Worm (Caenorhabditis elegans): ENCODE data around the gene nstp-10.
A peak's percentile ranks its signal among the peaks of the same experiment; 100 is the strongest.

The nstp-10 gene

ce11 chrV:9516280-9516679, 33.4 kb downstream of the nstp-10 start (continued):
- no peak for TF ChIP-seq ceh-62 (tag; optimal IDR thresholded peaks at IDR 0.05)
- no peak for TF ChIP-seq pqm-1 (tag; optimal IDR thresholded peaks at IDR 0.05)
- TF ChIP-seq saeg-2 (GFP tag; IDR thresholded peaks at IDR 0.05) = no peak
- no peak for TF ChIP-seq cey-2 (tag; optimal IDR thresholded peaks at IDR 0.05; ENCODE audit: borderline replicate concordance, insufficient read depth)
- TF ChIP-seq mep-1 (tag; optimal IDR thresholded peaks at IDR 0.05) = peak; percentile 42
- TF ChIP-seq ceh-20 (GFP tag; IDR thresholded peaks at IDR 0.05) = peak; percentile 69; the same call in 1 of the 2 replicates
- TF ChIP-seq zag-1 (tag; optimal IDR thresholded peaks at IDR 0.05) = no peak
- TF ChIP-seq ceh-82 (tag; optimal IDR thresholded peaks at IDR 0.05) = no peak
- TF ChIP-seq Y75B8A.6 (GFP tag; IDR thresholded peaks at IDR 0.05) = no peak
- no peak for TF ChIP-seq snpc-4 (tag; optimal IDR thresholded peaks at IDR 0.05)
- TF ChIP-seq daf-19 (GFP tag; conservative IDR thresholded peaks at IDR 0.05) = no peak
- no peak for TF ChIP-seq D1046.2 (GFP tag; IDR thresholded peaks at IDR 0.05)
- TF ChIP-seq ceh-44 (GFP tag; IDR thresholded peaks at IDR 0.05) = no peak
- TF ChIP-seq dpl-1 (GFP tag; optimal IDR thresholded peaks at IDR 0.05) = no peak
- TF ChIP-seq Y105C5A.15 (GFP tag; IDR thresholded peaks at IDR 0.05) = no peak
- TF ChIP-seq nhr-77 (tag; optimal IDR thresholded peaks at IDR 0.05) = peak; percentile 34
- TF ChIP-seq nhr-41 (GFP tag; IDR thresholded peaks at IDR 0.05) = no peak
- TF ChIP-seq ceh-28 (tag; optimal IDR thresholded peaks at IDR 0.05) = no peak
- no peak for TF ChIP-seq dmd-8 (GFP tag; IDR thresholded peaks at IDR 0.05)
- no peak for TF ChIP-seq mes-2 (tag; optimal IDR thresholded peaks at IDR 0.05; ENCODE audit: poor library complexity, severe bottlenecking)
- TF ChIP-seq spr-1 (tag; optimal IDR thresholded peaks at IDR 0.05) = no peak
- peak in 1 of 2 experiments; percentile 99 for TF ChIP-seq unc-62 (GFP tag; optimal IDR thresholded peaks at IDR 0.05 in 1 of 2)
- TF ChIP-seq unc-62 (tag; optimal IDR thresholded peaks at IDR 0.05) = no peak
- no peak for TF ChIP-seq F10B5.3 (tag; optimal IDR thresholded peaks at IDR 0.05)
- TF ChIP-seq hif-1 (tag; optimal IDR thresholded peaks at IDR 0.05) = no peak
- TF ChIP-seq lin-39 (tag; optimal IDR thresholded peaks at IDR 0.05) = no peak
- TF ChIP-seq skn-1 (tag; optimal IDR thresholded peaks at IDR 0.05) = no peak

ce11 chrV:9513590-9513989, 36.0 kb downstream of the nstp-10 start, which contains the start of gene eif-2Bdelta:
TSS of gene eif-2Bdelta (plus strand) at chrV:9513824.
- no peak for TF ChIP-seq lir-3 (tag; optimal IDR thresholded peaks at IDR 0.05)
- TF ChIP-seq daf-8 (GFP tag; IDR thresholded peaks at IDR 0.05) = no peak
- TF ChIP-seq lin-1 (GFP tag; IDR thresholded peaks at IDR 0.05) = no peak
- no peak for TF ChIP-seq F49E8.2 (tag; optimal IDR thresholded peaks at IDR 0.05; ENCODE audit: borderline replicate concordance)
- no peak for TF ChIP-seq unc-62 (GFP tag; optimal IDR thresholded peaks at IDR 0.05 in 1 of 2)
- TF ChIP-seq unc-62 (tag; optimal IDR thresholded peaks at IDR 0.05) = no peak
- TF ChIP-seq zag-1 (tag; optimal IDR thresholded peaks at IDR 0.05) = no peak
- TF ChIP-seq mxl-3 (GFP tag; optimal IDR thresholded peaks at IDR 0.05) = no peak
- no peak for TF ChIP-seq R02D3.7 (tag; optimal IDR thresholded peaks at IDR 0.05)
- peak; percentile 47 for TF ChIP-seq lin-38 (GFP tag; IDR thresholded peaks at IDR 0.05)
- TF ChIP-seq egl-43 (GFP tag; IDR thresholded peaks at IDR 0.05) = no peak
- TF ChIP-seq mdl-1 (tag; optimal IDR thresholded peaks at IDR 0.05) = no peak
- TF ChIP-seq ceh-82 (tag; optimal IDR thresholded peaks at IDR 0.05) = no peak
- no peak for TF ChIP-seq Y105C5A.15 (GFP tag; IDR thresholded peaks at IDR 0.05)
- TF ChIP-seq spr-1 (tag; optimal IDR thresholded peaks at IDR 0.05) = no peak
- no peak for TF ChIP-seq attf-4 (tag; optimal IDR thresholded peaks at IDR 0.05)
- TF ChIP-seq nhr-48 (tag; optimal IDR thresholded peaks at IDR 0.05) = peak; percentile 18
- no peak for TF ChIP-seq hif-1 (tag; optimal IDR thresholded peaks at IDR 0.05)
- TF ChIP-seq snpc-1.2 (GFP tag; IDR thresholded peaks at IDR 0.05) = no peak
- TF ChIP-seq T20F7.1 (GFP tag; optimal IDR thresholded peaks at IDR 0.05) = no peak
- no peak for TF ChIP-seq nhr-28 (tag; optimal IDR thresholded peaks at IDR 0.05)
- TF ChIP-seq madf-5 (GFP tag; IDR thresholded peaks at IDR 0.05) = no peak
- no peak for TF ChIP-seq lim-7 (GFP tag; IDR thresholded peaks at IDR 0.05)
- TF ChIP-seq F26F4.8 (GFP tag; conservative IDR thresholded peaks at IDR 0.05) = no peak
- TF ChIP-seq ZK546.5 (tag; optimal IDR thresholded peaks at IDR 0.05) = no peak
- no peak for TF ChIP-seq lin-39 (tag; optimal IDR thresholded peaks at IDR 0.05)
- TF ChIP-seq nhr-76 (tag; optimal IDR thresholded peaks at IDR 0.05) = no peak
- no peak for TF ChIP-seq ceh-62 (tag; optimal IDR thresholded peaks at IDR 0.05)
- TF ChIP-seq nhr-111 (GFP tag; optimal IDR thresholded peaks at IDR 0.05) = no peak
- no peak for TF ChIP-seq T26A8.4 (GFP tag; IDR thresholded peaks at IDR 0.05)
- peak; percentile 36 for TF ChIP-seq mep-1 (tag; optimal IDR thresholded peaks at IDR 0.05)
- no peak for TF ChIP-seq mdt-29 (GFP tag; IDR thresholded peaks at IDR 0.05)
- TF ChIP-seq nhr-6 (tag; optimal IDR thresholded peaks at IDR 0.05) = no peak
- no peak for TF ChIP-seq zfp-3 (GFP tag; conservative IDR thresholded peaks at IDR 0.05)
- peak; percentile 60 for TF ChIP-seq mes-2 (tag; optimal IDR thresholded peaks at IDR 0.05; ENCODE audit: poor library complexity, severe bottlenecking)

Measured in whole organism, L4 larva.